Worm (Caenorhabditis elegans): ENCODE results near the gene dod-20.

ce11 chrV:412820-413219 is 9.4 kb upstream of the dod-20 start:
- TF ChIP-seq pax-1 (tag; optimal IDR thresholded peaks at IDR 0.05): no peak
- TF ChIP-seq sdc-2 (tag; optimal IDR thresholded peaks at IDR 0.05): no peak
- no peak for TF ChIP-seq sox-4 (tag; optimal IDR thresholded peaks at IDR 0.05)
- no peak for TF ChIP-seq hlh-15 (tag; optimal IDR thresholded peaks at IDR 0.05)
- TF ChIP-seq nhr-232 (tag; optimal IDR thresholded peaks at IDR 0.05): no peak
- TF ChIP-seq ceh-19 (GFP tag; optimal IDR thresholded peaks at IDR 0.05): no peak
- no peak for TF ChIP-seq hlh-6 (tag; optimal IDR thresholded peaks at IDR 0.05)
- TF ChIP-seq rnt-1 (tag; optimal IDR thresholded peaks at IDR 0.05): no peak
- no peak for TF ChIP-seq C08G9.2 (tag; optimal IDR thresholded peaks at IDR 0.05)
- TF ChIP-seq syd-9 (tag; optimal IDR thresholded peaks at IDR 0.05): no peak

Data from whole organism, late embryonic.